Fruit fly (Drosophila melanogaster) whole organism, adult: ENCODE data around the gene Nhe1.

ENCODE experiments used
- CG11617 ChIP-seq: fragments of 200-800 bp; sonication (Bioruptor generic); optimal IDR thresholded peaks from 2 replicates; lab custom pipeline; 2017; ENCODE audit warnings: mild to moderate bottlenecking, missing biosample characterization, missing genetic modification reagents, missing genetic modification characterization
- CG12768 ChIP-seq: fragments of 200-800 bp; sonication (Bioruptor generic); optimal IDR thresholded peaks from 2 replicates; lab custom pipeline; 2017; ENCODE audit warnings: missing biosample characterization, missing genetic modification characterization, mild to moderate bottlenecking, moderate library complexity, missing genetic modification reagents
- CG14711 ChIP-seq: fragments of 200-800 bp; sonication (Bioruptor generic); optimal IDR thresholded peaks from 2 replicates; lab custom pipeline; 2018; ENCODE audit warnings: missing biosample characterization, mild to moderate bottlenecking, missing genetic modification characterization, moderate library complexity
- CG1620 ChIP-seq: fragments of 200-800 bp; sonication (Bioruptor generic); optimal IDR thresholded peaks from 2 replicates; lab custom pipeline; 2016; ENCODE audit warnings: missing biosample characterization, missing genetic modification characterization
- CG33017 ChIP-seq: fragments of 200-800 bp; sonication (Bioruptor generic); optimal IDR thresholded peaks from 2 replicates; lab custom pipeline; 2018; ENCODE audit warnings: missing biosample characterization, mild to moderate bottlenecking, missing genetic modification characterization, moderate library complexity
- CG5204 ChIP-seq: fragments of 200-800 bp; sonication (Bioruptor generic); optimal IDR thresholded peaks from 2 replicates; lab custom pipeline; 2016; ENCODE audit warnings: missing biosample characterization, missing genetic modification characterization
- CG7045 ChIP-seq: fragments of 200-800 bp; sonication (Bioruptor generic); optimal IDR thresholded peaks from 2 replicates; lab custom pipeline; 2017; ENCODE audit warnings: missing biosample characterization, mild to moderate bottlenecking, missing genetic modification characterization
- CG7101 ChIP-seq: fragments of 200-800 bp; sonication (Bioruptor generic); optimal IDR thresholded peaks from 2 replicates; lab custom pipeline; 2018; ENCODE audit warnings: missing biosample characterization, mild to moderate bottlenecking, missing genetic modification characterization, moderate library complexity
- Clk ChIP-seq: fragments of 200-800 bp; sonication (Bioruptor generic); optimal IDR thresholded peaks from 2 replicates; lab custom pipeline; 2017; ENCODE audit warnings: missing biosample characterization, missing genetic modification characterization
- Crg-1 ChIP-seq: fragments of 200-800 bp; sonication (Bioruptor generic); optimal IDR thresholded peaks from 2 replicates; lab custom pipeline; 2016; ENCODE audit warnings: missing biosample characterization, missing genetic modification characterization
- Hr96 ChIP-seq: fragments of 200-800 bp; sonication (Bioruptor generic); optimal IDR thresholded peaks from 2 replicates; lab custom pipeline; 2016; ENCODE audit warnings: missing biosample characterization, missing genetic modification characterization
- Mnt ChIP-seq: fragments of 200-800 bp; sonication (Bioruptor generic); optimal IDR thresholded peaks from 2 replicates; lab custom pipeline; 2016; ENCODE audit warnings: missing biosample characterization, mild to moderate bottlenecking, missing genetic modification characterization
- bab1 ChIP-seq: fragments of 200-800 bp; sonication (Bioruptor generic); optimal IDR thresholded peaks from 3 replicates; lab custom pipeline; 2019; ENCODE audit warnings: missing biosample characterization, mild to moderate bottlenecking, missing genetic modification characterization, moderate library complexity
- cic ChIP-seq: fragments of 200-800 bp; sonication (Bioruptor generic); optimal IDR thresholded peaks from 2 replicates; lab custom pipeline; 2017; ENCODE audit warnings: missing biosample characterization, mild to moderate bottlenecking, missing genetic modification characterization, moderate library complexity
- cnc ChIP-seq, 2 experiments: fragments of >200 bp; optimal IDR thresholded peaks; 2 replicates each; lab custom pipeline; 2017
- kay ChIP-seq: fragments of 200-800 bp; sonication (Bioruptor generic); peaks from one replicate; lab custom pipeline; 2016; ENCODE audit warnings: missing biosample characterization, missing genetic modification characterization, borderline replicate concordance
- ovo ChIP-seq: fragments of 200-800 bp; sonication (Bioruptor generic); optimal IDR thresholded peaks from 2 replicates; lab custom pipeline; 2016; ENCODE audit warnings: missing biosample characterization, missing genetic modification characterization
- pad ChIP-seq: fragments of 200-800 bp; sonication (Bioruptor generic); optimal IDR thresholded peaks from 3 replicates; lab custom pipeline; 2017; ENCODE audit warnings: missing biosample characterization, missing genetic modification characterization, mild to moderate bottlenecking, moderate library complexity, missing genetic modification reagents
- tj ChIP-seq: fragments of 200-800 bp; sonication (Bioruptor generic); optimal IDR thresholded peaks from 3 replicates; lab custom pipeline; 2017; ENCODE audit warnings: missing biosample characterization, mild to moderate bottlenecking, missing genetic modification characterization, moderate library complexity
- toe ChIP-seq: fragments of 200-800 bp; sonication (Bioruptor generic); optimal IDR thresholded peaks from 2 replicates; lab custom pipeline; 2016; ENCODE audit warnings: missing biosample characterization, missing genetic modification characterization

Gene Nhe1

DNA sequence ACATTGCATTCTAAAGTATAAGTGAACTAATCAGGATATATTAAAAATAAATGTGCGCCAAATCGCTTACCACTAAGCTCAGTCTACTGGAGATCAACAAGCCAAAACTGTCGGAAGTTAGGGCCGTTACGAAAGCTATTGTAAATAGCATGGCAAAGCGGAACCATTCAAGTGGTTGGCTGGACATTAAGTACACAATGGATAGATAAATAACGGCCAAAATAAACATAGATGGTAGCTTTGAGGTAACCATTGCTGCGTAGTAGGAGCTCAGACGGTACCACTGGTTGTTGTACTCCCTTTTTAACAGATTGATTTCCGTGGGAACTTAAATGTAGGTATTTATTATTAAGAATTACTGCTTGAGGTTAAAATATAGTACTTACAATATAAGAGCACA lies 11.2 kb upstream of the Nhe1 start:
- no peak for TF ChIP-seq tj (GFP tag; lab: Kevin White, UChicago)
- no peak for TF ChIP-seq Clk (GFP tag; lab: Kevin White, UChicago)
- no peak for TF ChIP-seq bab1 (GFP tag; lab: Kevin White, UChicago)
- peak; percentile 2 for TF ChIP-seq kay (GFP tag; lab: Kevin White, UChicago)
- TF ChIP-seq ovo (GFP tag; lab: Kevin White, UChicago), result peak; percentile 1
- no peak for TF ChIP-seq toe
- TF ChIP-seq CG5204 (GFP tag; lab: Kevin White, UChicago), result no peak

- TF ChIP-seq tj (GFP tag; lab: Kevin White, UChicago) (no peak), CG7045 (GFP tag; lab: Kevin White, UChicago) (no peak)
These were observed 9.9 kb upstream of the Nhe1 start, which contains the start of gene CG13694 for dm6 chr2L:116388-116787. CG13694 (minus strand) TSS chr2L:116488.

- TF ChIP-seq CG14711 (tag; lab: Kevin White, UChicago) (no peak), tj (GFP tag; lab: Kevin White, UChicago) (peak; percentile 21), kay (GFP tag; lab: Kevin White, UChicago) (peak; percentile 11), ovo (GFP tag; lab: Kevin White, UChicago) (peak; percentile 88), bab1 (GFP tag; lab: Kevin White, UChicago) (peak; percentile 72)
These were observed 7.9 kb upstream of the Nhe1 start, which contains the start of gene ND-15 for dm6 chr2L:114429-114828. ND-15 (plus strand) TSS chr2L:114726.

dm6 chr2L:110046-110445 lies 3.5 kb upstream of the Nhe1 start:
- no peak for TF ChIP-seq CG1620 (GFP tag; lab: Kevin White, UChicago)
- peak; percentile 99 for TF ChIP-seq tj (GFP tag; lab: Kevin White, UChicago)

- TF ChIP-seq CG12768 (GFP tag; lab: Kevin White, UChicago) (peak; percentile 39), kay (GFP tag; lab: Kevin White, UChicago) (peak; percentile 95), cic (GFP tag; lab: Kevin White, UChicago) (peak; percentile 97), toe (no peak), Mnt (GFP tag; lab: Kevin White, UChicago) (peak; percentile 96), CG5204 (GFP tag; lab: Kevin White, UChicago) (no peak)
These were observed 2.7 kb upstream of the Nhe1 start for dm6 chr2L:109098-109799.

DNA sequence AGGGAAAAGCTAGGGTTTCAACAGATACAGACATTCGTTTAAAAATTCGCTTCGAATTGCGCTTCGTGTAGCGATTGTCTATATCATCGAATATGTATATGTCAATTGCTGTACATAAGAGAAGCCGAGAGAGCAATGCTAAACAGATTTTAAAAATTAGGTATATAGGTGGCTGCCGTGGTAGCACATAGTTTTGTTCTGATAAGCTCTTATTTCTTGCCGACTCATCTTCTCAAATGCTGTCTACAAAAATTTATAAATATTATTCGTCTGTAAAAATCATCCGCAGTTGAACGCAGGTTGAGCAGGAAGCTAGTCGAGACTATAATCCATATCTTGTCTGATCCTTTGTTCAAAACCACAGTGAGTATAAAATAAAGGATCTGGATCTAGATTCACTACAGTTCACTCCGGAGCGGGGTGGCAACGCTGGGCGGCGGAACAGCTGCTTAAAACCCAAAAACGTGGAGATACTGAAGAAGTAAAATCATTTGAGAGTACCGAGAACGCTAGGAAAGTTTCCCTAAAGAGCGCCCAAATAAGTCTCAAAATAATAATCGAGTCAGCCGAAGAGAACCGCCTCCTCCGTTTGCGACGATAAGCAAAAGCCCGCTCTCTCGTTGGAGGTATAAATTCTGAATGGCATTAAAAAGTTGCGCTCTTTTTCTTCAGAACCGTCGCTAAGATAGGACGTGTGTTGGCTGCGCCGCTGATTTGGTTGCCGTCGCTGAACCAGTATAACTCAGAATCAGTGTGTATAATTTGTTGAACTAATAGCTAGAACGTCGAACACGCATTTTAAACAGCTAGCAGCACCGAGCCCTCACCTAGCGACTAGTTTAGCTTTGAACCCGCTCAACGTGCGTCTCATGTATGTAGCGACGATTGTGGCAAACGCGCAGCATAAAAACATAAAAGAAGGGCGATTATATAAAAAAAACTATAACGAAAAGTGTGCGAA lies 1.2 kb upstream of the Nhe1 start:
- TF ChIP-seq CG33017 (peak; percentile 11), kay (GFP tag; lab: Kevin White, UChicago) (no peak), CG7101 (tag; lab: Kevin White, UChicago) (no peak), CG14711 (tag; lab: Kevin White, UChicago) (no peak), Clk (GFP tag; lab: Kevin White, UChicago) (no peak), CG1620 (GFP tag; lab: Kevin White, UChicago) (no peak), ovo (GFP tag; lab: Kevin White, UChicago) (no peak), Hr96 (GFP tag; lab: Kevin White, UChicago) (no peak), pad (GFP tag; lab: Kevin White, UChicago) (no peak), CG5204 (GFP tag; lab: Kevin White, UChicago) (no peak), CG11617 (GFP tag; lab: Kevin White, UChicago) (no peak), CG7045 (GFP tag; lab: Kevin White, UChicago) (no peak), Mnt (GFP tag; lab: Kevin White, UChicago) (peak; percentile 84), Crg-1 (GFP tag; lab: Kevin White, UChicago) (peak; percentile 7), CG12768 (GFP tag; lab: Kevin White, UChicago) (peak; percentile 33), cnc (optimal IDR thresholded peaks at IDR 0.05; lab: Kevin White, UChicago) (peak; percentile 74 to 84), bab1 (GFP tag; lab: Kevin White, UChicago) (no peak), toe (no peak), tj (GFP tag; lab: Kevin White, UChicago) (peak; percentile 40), cic (GFP tag; lab: Kevin White, UChicago) (peak; percentile 17)

dm6 chr2L:107032-107431 lies 500 bp upstream of the Nhe1 start:
- no peak for TF ChIP-seq pad (GFP tag; lab: Kevin White, UChicago)
- peak in 1 of 2 experiments; percentile 54 for TF ChIP-seq cnc (optimal IDR thresholded peaks at IDR 0.05; lab: Kevin White, UChicago)
- TF ChIP-seq CG7101 (tag; lab: Kevin White, UChicago), result no peak
